Fruit fly (Drosophila melanogaster): Measurements from ENCODE around the gene CG14294.

CG14294 gene

dm6 chr3R:18916715-18917253 lies 14.7 kb upstream of the CG14294 start (continued):
- no peak for TF ChIP-seq CG7839 (tag; optimal IDR thresholded peaks at IDR 0.05)
- 0 out of 2 replicates have a peak, but pooled peaks have one; percentile 15 for TF ChIP-seq slbo (GFP tag; IDR thresholded peaks at IDR 0.05)
- peak; percentile 78; the same call in 1 of the 3 replicates for TF ChIP-seq CG2199 (GFP tag; IDR thresholded peaks at IDR 0.05)
- TF ChIP-seq PHDP (tag; optimal IDR thresholded peaks at IDR 0.05) = no peak
- TF ChIP-seq gfzf (GFP tag; optimal IDR thresholded peaks at IDR 0.05) = no peak
- TF ChIP-seq H2.0 (GFP tag; IDR thresholded peaks at IDR 0.05) = no peak
- TF ChIP-seq Eip74EF (GFP tag; optimal IDR thresholded peaks at IDR 0.05) = no peak
- TF ChIP-seq tin (GFP tag; optimal IDR thresholded peaks at IDR 0.05) = no peak
- no peak for TF ChIP-seq MESR4 (GFP tag; optimal IDR thresholded peaks at IDR 0.05)
- TF ChIP-seq mld (GFP tag; IDR thresholded peaks at IDR 0.05; ENCODE audit: partially characterized antibody) = no peak
- no peak for TF ChIP-seq crp (GFP tag; optimal IDR thresholded peaks at IDR 0.05)
- no peak for TF ChIP-seq CG14965 (GFP tag; optimal IDR thresholded peaks at IDR 0.05; ENCODE audit: borderline replicate concordance)
- TF ChIP-seq CG16779 (GFP tag; IDR thresholded peaks at IDR 0.05) = no peak
- TF ChIP-seq stc (GFP tag; IDR thresholded peaks at IDR 0.05) = no peak; the same call in 1 of the 2 replicates
- TF ChIP-seq CG8290 (GFP tag; optimal IDR thresholded peaks at IDR 0.05) = no peak
- TF ChIP-seq CG8290 (tag; optimal IDR thresholded peaks at IDR 0.05) = peak in 1 of 2 experiments; percentile 25
- no peak for TF ChIP-seq CG12299 (tag; optimal IDR thresholded peaks at IDR 0.05)
- no peak for TF ChIP-seq CG3995 (GFP tag; optimal IDR thresholded peaks at IDR 0.05)
- TF ChIP-seq CG34422 (GFP tag; IDR thresholded peaks at IDR 0.05) = no peak
- TF ChIP-seq sug (tag; optimal IDR thresholded peaks at IDR 0.05) = peak; percentile 93
- no peak for TF ChIP-seq CG11695 (GFP tag; IDR thresholded peaks at IDR 0.05)
- no peak for TF ChIP-seq emc (GFP tag; optimal IDR thresholded peaks at IDR 0.05)
- TF ChIP-seq CG7745 (tag; optimal IDR thresholded peaks at IDR 0.05) = no peak
- TF ChIP-seq cg (GFP tag; optimal IDR thresholded peaks at IDR 0.05) = peak; percentile 90
- no peak for TF ChIP-seq CG3847 (GFP tag; IDR thresholded peaks at IDR 0.05)
- TF ChIP-seq BtbVII (GFP tag; optimal IDR thresholded peaks at IDR 0.05) = peak; percentile 27
- no peak for TF ChIP-seq cad (GFP tag; optimal IDR thresholded peaks at IDR 0.05)
- peak; percentile 25 for TF ChIP-seq Dek (tag; optimal IDR thresholded peaks at IDR 0.05)
- TF ChIP-seq slp2 (GFP tag; optimal IDR thresholded peaks at IDR 0.05) = no peak
- no peak for TF ChIP-seq her (GFP tag; optimal IDR thresholded peaks at IDR 0.05)
- no peak; the same call in 1 of the 2 replicates for TF ChIP-seq CG32532 (GFP tag; IDR thresholded peaks at IDR 0.05)
- peak; percentile 86 for TF ChIP-seq CG10543 (GFP tag; optimal IDR thresholded peaks at IDR 0.05)
- peak; percentile 69 for TF ChIP-seq CG7987 (GFP tag; optimal IDR thresholded peaks at IDR 0.05)
- TF ChIP-seq Sox102F (GFP tag; optimal IDR thresholded peaks at IDR 0.05) = no peak
- no peak for TF ChIP-seq CG1792 (GFP tag; optimal IDR thresholded peaks at IDR 0.05)
- TF ChIP-seq CG10209 (GFP tag; optimal IDR thresholded peaks at IDR 0.05) = no peak
- no peak for TF ChIP-seq otp (GFP tag; IDR thresholded peaks at IDR 0.05)
- peak; percentile 19 for TF ChIP-seq Fer3 (tag; optimal IDR thresholded peaks at IDR 0.05)
- no peak for TF ChIP-seq CG12155 (GFP tag; optimal IDR thresholded peaks at IDR 0.05)
- peak; percentile 9 for TF ChIP-seq Deaf1 (tag; optimal IDR thresholded peaks at IDR 0.05)
- no peak for TF ChIP-seq Elba2 (GFP tag; optimal IDR thresholded peaks at IDR 0.05)
- peak; percentile 43 for TF ChIP-seq Hmr (GFP tag; optimal IDR thresholded peaks at IDR 0.05)
- TF ChIP-seq phol (tag; optimal IDR thresholded peaks at IDR 0.05) = no peak
- peak; percentile 27; the same call in 1 of the 2 replicates for TF ChIP-seq CG9932 (GFP tag; IDR thresholded peaks at IDR 0.05)
- TF ChIP-seq dmrt99B (tag; optimal IDR thresholded peaks at IDR 0.05) = no peak
- no peak for TF ChIP-seq klu (GFP tag; IDR thresholded peaks at IDR 0.05)
- no peak for TF ChIP-seq p53 (GFP tag; optimal IDR thresholded peaks at IDR 0.05)
- no peak for TF ChIP-seq yki (optimal IDR thresholded peaks at IDR 0.05)
- peak; percentile 73 for TF ChIP-seq lbe (GFP tag; optimal IDR thresholded peaks at IDR 0.05)
- peak; percentile 14 for TF ChIP-seq scrt (GFP tag; optimal IDR thresholded peaks at IDR 0.05)
- TF ChIP-seq CG4730 (GFP tag; IDR thresholded peaks at IDR 0.05) = no peak

All from whole organism, embryonic.